Worm (Caenorhabditis elegans) whole organism, L4 larva: ENCODE measurements around the gene asns-2.

Source experiments
- D1046.2 ChIP-seq: fragments of 200-800 bp; sonication (Bioruptor generic); IDR thresholded peaks from 2 replicates; pipeline ENCODE4 v1.3.6; 2022; ENCODE audit warnings: missing genetic modification characterization, missing compliant biosample characterization
- F37D6.2 ChIP-seq: sonication (generic microtip); optimal IDR thresholded peaks from 2 replicates; lab custom pipeline; 2016; ENCODE audit warnings: mild to moderate bottlenecking, missing genetic modification characterization, missing compliant biosample characterization
- F44E2.7 ChIP-seq: fragments of 200-800 bp; sonication (Bioruptor generic); IDR thresholded peaks from 2 replicates; pipeline ENCODE4 v2.1.2; 2022; ENCODE audit warnings: missing genetic modification characterization, missing compliant biosample characterization
- R02D3.7 ChIP-seq: fragments of 150-350 bp; sonication (generic microtip); optimal IDR thresholded peaks from 3 replicates; lab custom pipeline; 2014; ENCODE audit warnings: missing biosample characterization, missing genetic modification characterization
- T20F7.1 ChIP-seq: fragments of 200-800 bp; sonication (Bioruptor generic); optimal IDR thresholded peaks from 2 replicates; lab custom pipeline; 2018; ENCODE audit warnings: mild to moderate bottlenecking, missing genetic modification characterization, missing compliant biosample characterization
- Y48G9A.11 ChIP-seq: fragments of 200-800 bp; sonication (Bioruptor generic); IDR thresholded peaks from 2 replicates; pipeline ENCODE4 v1.3.6; 2022; ENCODE audit warnings: missing genetic modification reagents, missing genetic modification characterization, missing compliant biosample characterization
- Y5F2A.4 ChIP-seq: fragments of 200-800 bp; sonication (Bioruptor generic); optimal IDR thresholded peaks from 2 replicates; lab custom pipeline; 2018; ENCODE audit warnings: mild to moderate bottlenecking, missing genetic modification characterization, missing compliant biosample characterization
- Y75B8A.6 ChIP-seq: fragments of 200-800 bp; sonication (Bioruptor generic); IDR thresholded peaks from 2 replicates; pipeline ENCODE4 v1.3.6; 2022; ENCODE audit warnings: missing genetic modification reagents, missing genetic modification characterization, missing compliant biosample characterization
- ZK546.5 ChIP-seq, 2 experiments: sonication (generic microtip); optimal IDR thresholded peaks; 2 replicates each; lab custom pipeline; 2017; ENCODE audit warnings: missing biosample characterization in 2 of 2, missing genetic modification characterization in 2 of 2
- aha-1 ChIP-seq: fragments of 150-350 bp; peaks from one replicate; lab custom pipeline; 2014; ENCODE audit warnings: missing biosample characterization, missing genetic modification characterization
- aly-2 ChIP-seq: sonication (generic microtip); optimal IDR thresholded peaks from 2 replicates; lab custom pipeline; 2018; ENCODE audit warnings: missing biosample characterization, missing genetic modification characterization
- attf-4 ChIP-seq: sonication (generic microtip); optimal IDR thresholded peaks from 3 replicates; lab custom pipeline; 2017; ENCODE audit warnings: missing biosample characterization, missing genetic modification characterization
- ceh-82 ChIP-seq: sonication (generic microtip); optimal IDR thresholded peaks from 2 replicates; lab custom pipeline; 2017; ENCODE audit warnings: missing biosample characterization, missing genetic modification characterization
- cey-2 ChIP-seq: sonication (generic microtip); optimal IDR thresholded peaks from 3 replicates; lab custom pipeline; 2017; ENCODE audit warnings: missing genetic modification characterization, mild to moderate bottlenecking, missing compliant biosample characterization, antibody characterized with exemption, borderline replicate concordance; ENCODE audit not compliant: insufficient read depth
- ctbp-1 ChIP-seq: fragments of 200-800 bp; sonication (Bioruptor generic); IDR thresholded peaks from 2 replicates; pipeline ENCODE4 v1.3.6; 2022; ENCODE audit warnings: missing genetic modification reagents, missing genetic modification characterization, missing compliant biosample characterization
- daf-16 ChIP-seq, 3 experiments: sonication (generic microtip); optimal IDR thresholded peaks; 2 replicates each; lab custom pipeline; 2016 to 2017; ENCODE audit warnings: missing genetic modification characterization in 3 of 3, missing genetic modification reagents in 3 of 3, mild to moderate bottlenecking in 2 of 3, missing compliant biosample characterization in 2 of 3, missing biosample characterization in 1 of 3, moderate library complexity in 1 of 3
- daf-8 ChIP-seq: fragments of 200-800 bp; sonication (Bioruptor generic); IDR thresholded peaks from 2 replicates; pipeline ENCODE4 v1.3.6; 2022; ENCODE audit warnings: missing genetic modification characterization, missing compliant biosample characterization
- dmd-6 ChIP-seq: fragments of 200-800 bp; sonication (Bioruptor generic); IDR thresholded peaks from 2 replicates; pipeline ENCODE4 v1.3.6; 2022; ENCODE audit warnings: missing genetic modification reagents, missing genetic modification characterization, missing compliant biosample characterization
- dpl-1 ChIP-seq: fragments of 150-350 bp; optimal IDR thresholded peaks from 2 replicates; lab custom pipeline; 2014; ENCODE audit warnings: missing biosample characterization, missing genetic modification reagents, missing genetic modification characterization
- duxl-1 ChIP-seq: sonication (generic microtip); optimal IDR thresholded peaks from 2 replicates; lab custom pipeline; 2016; ENCODE audit warnings: mild to moderate bottlenecking, missing genetic modification characterization, moderate library complexity, missing compliant biosample characterization; ENCODE audit not compliant: poor library complexity
- dve-1 ChIP-seq: sonication (generic microtip); optimal IDR thresholded peaks from 2 replicates; lab custom pipeline; 2017; ENCODE audit warnings: antibody characterized with exemption, mild to moderate bottlenecking, missing genetic modification characterization, missing compliant biosample characterization; ENCODE audit not compliant: insufficient read depth
- egl-27 ChIP-seq: sonication (generic microtip); optimal IDR thresholded peaks from 3 replicates; lab custom pipeline; 2017; ENCODE audit warnings: missing biosample characterization, missing genetic modification reagents, missing genetic modification characterization
- egl-43 ChIP-seq: fragments of 200-800 bp; sonication (Bioruptor generic); IDR thresholded peaks from 2 replicates; pipeline ENCODE4 v1.3.6; 2022; ENCODE audit warnings: missing genetic modification reagents, missing genetic modification characterization, missing compliant biosample characterization
- fos-1 ChIP-seq: fragments of 150-350 bp; optimal IDR thresholded peaks from 2 replicates; lab custom pipeline; 2014; ENCODE audit warnings: missing biosample characterization, missing genetic modification characterization
- hif-1 ChIP-seq, 2 experiments: sonication (generic microtip); optimal IDR thresholded peaks; 2 replicates each; lab custom pipeline; 2016 to 2017; ENCODE audit warnings: missing compliant biosample characterization in 2 of 2, missing genetic modification characterization in 2 of 2, missing genetic modification reagents in 2 of 2, missing genotype in 2 of 2, mild to moderate bottlenecking in 1 of 2
- hlh-11 ChIP-seq: fragments of 200-800 bp; sonication (Bioruptor generic); optimal IDR thresholded peaks from 2 replicates; lab custom pipeline; 2018; ENCODE audit warnings: mild to moderate bottlenecking, missing genetic modification characterization, missing compliant biosample characterization
- lim-7 ChIP-seq: fragments of 200-800 bp; sonication (Bioruptor generic); IDR thresholded peaks from 2 replicates; pipeline ENCODE4 v1.3.6; 2022; ENCODE audit warnings: missing genetic modification characterization, missing compliant biosample characterization
- lin-13 ChIP-seq: fragments of 150-350 bp; optimal IDR thresholded peaks from 2 replicates; lab custom pipeline; 2014; ENCODE audit warnings: missing biosample characterization, missing genetic modification reagents, missing genetic modification characterization
- lin-39 ChIP-seq: fragments of 150-350 bp; optimal IDR thresholded peaks from 2 replicates; lab custom pipeline; 2014; ENCODE audit warnings: missing biosample characterization, missing genetic modification reagents, missing genetic modification characterization
- lsy-2 ChIP-seq, 2 experiments: fragments of 150-350 bp in 1 of 2; sonication (generic microtip) in 1 of 2; optimal IDR thresholded peaks; 2 replicates each; lab custom pipeline; 2014 to 2017; ENCODE audit warnings: missing biosample characterization in 2 of 2, missing genetic modification characterization in 2 of 2
- madf-5 ChIP-seq, 2 experiments: fragments of 200-800 bp; sonication (Bioruptor generic); IDR thresholded peaks; 2 replicates each; pipeline ENCODE4 v1.3.6; 2022; ENCODE audit warnings: missing compliant biosample characterization in 2 of 2, missing genetic modification characterization in 2 of 2
- mdl-1 ChIP-seq, 2 experiments: fragments of 150-350 bp in 1 of 2; sonication (generic microtip) in 1 of 2; optimal IDR thresholded peaks; 2 replicates each; lab custom pipeline; 2014 to 2017; ENCODE audit warnings: missing biosample characterization in 2 of 2, missing genetic modification characterization in 2 of 2
- mep-1 ChIP-seq: fragments of 150-350 bp; sonication (generic microtip); optimal IDR thresholded peaks from 3 replicates; lab custom pipeline; 2014; ENCODE audit warnings: missing biosample characterization, missing genetic modification characterization
- mes-2 ChIP-seq: sonication (generic microtip); optimal IDR thresholded peaks from 2 replicates; lab custom pipeline; 2016; ENCODE audit warnings: missing genotype, mild to moderate bottlenecking, missing genetic modification characterization, missing compliant biosample characterization; ENCODE audit not compliant: poor library complexity, severe bottlenecking
- mxl-2 ChIP-seq: fragments of 200-800 bp; sonication (Bioruptor generic); conservative IDR thresholded peaks from 2 replicates; pipeline ENCODE4 v1.3.6; 2022; ENCODE audit warnings: missing genetic modification reagents, missing genetic modification characterization, missing compliant biosample characterization
- mxl-3 ChIP-seq: fragments of 200-800 bp; sonication (Bioruptor generic); optimal IDR thresholded peaks from 2 replicates; lab custom pipeline; 2018; ENCODE audit warnings: mild to moderate bottlenecking, missing genetic modification characterization, missing compliant biosample characterization
- nhr-11 ChIP-seq: fragments of 150-350 bp; optimal IDR thresholded peaks from 2 replicates; lab custom pipeline; 2014; ENCODE audit warnings: missing biosample characterization, missing genetic modification characterization
- nhr-111 ChIP-seq: fragments of 200-800 bp; sonication (Bioruptor generic); optimal IDR thresholded peaks from 2 replicates; lab custom pipeline; 2018; ENCODE audit warnings: mild to moderate bottlenecking, missing genetic modification characterization, missing compliant biosample characterization
- nhr-237 ChIP-seq: sonication (generic microtip); optimal IDR thresholded peaks from 2 replicates; lab custom pipeline; 2017; ENCODE audit warnings: missing biosample characterization, missing genetic modification characterization
- nhr-6 ChIP-seq: fragments of 150-350 bp; optimal IDR thresholded peaks from 2 replicates; lab custom pipeline; 2014; ENCODE audit warnings: missing biosample characterization, missing genetic modification characterization
- nhr-76 ChIP-seq: fragments of 150-350 bp; optimal IDR thresholded peaks from 2 replicates; lab custom pipeline; 2014; ENCODE audit warnings: missing biosample characterization, missing genetic modification characterization
- php-3 ChIP-seq: fragments of 200-800 bp; sonication (Bioruptor generic); IDR thresholded peaks from 2 replicates; pipeline ENCODE4 v1.3.6; 2022; ENCODE audit warnings: missing genetic modification reagents, missing genetic modification characterization, missing compliant biosample characterization
- unc-62 ChIP-seq, 3 experiments: fragments of 150-350 bp in 1 of 3; sonication (generic microtip); optimal IDR thresholded peaks in 2 of 3; peaks in 1 of 3; 1 replicate in 1 of 3; 2 replicates in 2 of 3; lab custom pipeline; 2014 to 2017; ENCODE audit warnings: missing biosample characterization in 3 of 3, missing genetic modification characterization in 3 of 3, missing genetic modification reagents in 3 of 3, missing genotype in 1 of 3
- zfp-3 ChIP-seq: fragments of 200-800 bp; sonication (Bioruptor generic); conservative IDR thresholded peaks from 2 replicates; pipeline ENCODE4 v1.3.6; 2022; ENCODE audit warnings: missing genetic modification reagents, missing genetic modification characterization, missing compliant biosample characterization
- zip-11 ChIP-seq: fragments of 200-800 bp; sonication (Bioruptor generic); IDR thresholded peaks from 2 replicates; pipeline ENCODE4 v1.3.6; 2022; ENCODE audit warnings: missing genetic modification characterization, missing compliant biosample characterization
- zip-2 ChIP-seq: fragments of 150-350 bp; optimal IDR thresholded peaks from 2 replicates; lab custom pipeline; 2014; ENCODE audit warnings: missing biosample characterization, missing genetic modification characterization
- ztf-7 ChIP-seq: fragments of 150-350 bp; optimal IDR thresholded peaks from 2 replicates; lab custom pipeline; 2014; ENCODE audit warnings: missing biosample characterization, missing genetic modification characterization

Gene asns-2

ce11 chrX:8714845-8715244, 35.9 kb downstream of the asns-2 start:
- peak; percentile 42 for TF ChIP-seq dmd-6
- no peak for TF ChIP-seq mep-1 (tag; lab: Kevin White, UChicago)
- TF ChIP-seq dve-1 (tag; lab: Kevin White, UChicago) = peak; percentile 42
- TF ChIP-seq mdl-1 (tag; optimal IDR thresholded peaks at IDR 0.05; lab: Kevin White, UChicago) = no peak
- TF ChIP-seq aha-1 (tag; lab: Kevin White, UChicago) = peak; percentile 16
- 0 out of 2 replicates have a peak, but pooled peaks have one; percentile 10 for TF ChIP-seq php-3
- TF ChIP-seq daf-16 (GFP tag; optimal IDR thresholded peaks at IDR 0.05; lab: Kevin White, UChicago) = no peak
- TF ChIP-seq daf-16 (tag; optimal IDR thresholded peaks at IDR 0.05; lab: Kevin White, UChicago) = peak; percentile 66

ce11 chrX:8713754-8714295, 36.9 kb downstream of the asns-2 start, which contains the start of gene F53A9.6:
Gene F53A9.6 (minus strand): TSS chrX:8713804.
- TF ChIP-seq cey-2 (tag; lab: Kevin White, UChicago) (no peak), aly-2 (tag; lab: Kevin White, UChicago) (no peak), zfp-3 (no peak), nhr-237 (tag; lab: Kevin White, UChicago) (no peak), ztf-7 (tag; lab: Kevin White, UChicago) (no peak), duxl-1 (tag; lab: Kevin White, UChicago) (no peak), mep-1 (tag; lab: Kevin White, UChicago) (peak; percentile 33), D1046.2 (no peak), F37D6.2 (tag; lab: Kevin White, UChicago) (no peak), fos-1 (no peak), attf-4 (tag; lab: Kevin White, UChicago) (no peak), zip-2 (tag; lab: Kevin White, UChicago) (no peak), mxl-3 (no peak), unc-62 (GFP tag; optimal IDR thresholded peaks at IDR 0.05 in 1 of 2; lab: Kevin White, UChicago) (peak in 1 of 2 experiments; percentile 78), unc-62 (tag; optimal IDR thresholded peaks at IDR 0.05; lab: Kevin White, UChicago) (no peak), lim-7 (GFP tag; lab: Robert Waterston, UW) (no peak), aha-1 (tag; lab: Kevin White, UChicago) (no peak), F44E2.7 (GFP tag; lab: Robert Waterston, UW) (no peak), T20F7.1 (no peak), ctbp-1 (GFP tag; lab: Robert Waterston, UW) (no peak), dpl-1 (GFP tag; lab: Kevin White, UChicago) (no peak), daf-16 (GFP tag; optimal IDR thresholded peaks at IDR 0.05; lab: Kevin White, UChicago) (no peak), daf-16 (tag; optimal IDR thresholded peaks at IDR 0.05; lab: Kevin White, UChicago) (peak; percentile 47), mes-2 (tag; lab: Kevin White, UChicago) (peak; percentile 21), nhr-6 (tag; lab: Kevin White, UChicago) (peak; percentile 86), hif-1 (tag; optimal IDR thresholded peaks at IDR 0.05; lab: Kevin White, UChicago) (no peak), Y5F2A.4 (GFP tag; lab: Kevin White, UChicago) (no peak), lin-13 (no peak), daf-8 (GFP tag; lab: Robert Waterston, UW) (no peak), egl-43 (no peak), madf-5 (GFP tag; IDR thresholded peaks at IDR 0.05; lab: Robert Waterston, UW) (no peak), lsy-2 (tag; optimal IDR thresholded peaks at IDR 0.05; lab: Kevin White, UChicago) (no peak), ZK546.5 (tag; optimal IDR thresholded peaks at IDR 0.05; lab: Kevin White, UChicago) (no peak), lin-39 (tag; lab: Kevin White, UChicago) (no peak), Y48G9A.11 (GFP tag; lab: Robert Waterston, UW) (no peak), mxl-2 (GFP tag; lab: Robert Waterston, UW) (no peak), nhr-76 (tag; lab: Kevin White, UChicago) (no peak), nhr-111 (GFP tag; lab: Kevin White, UChicago) (no peak), egl-27 (no peak), ceh-82 (tag; lab: Kevin White, UChicago) (no peak), hlh-11 (peak; percentile 40), Y75B8A.6 (GFP tag; lab: Robert Waterston, UW) (no peak), zip-11 (GFP tag; lab: Robert Waterston, UW) (no peak), nhr-11 (tag; lab: Kevin White, UChicago) (no peak), R02D3.7 (tag; lab: Kevin White, UChicago) (no peak)
